Worm (Caenorhabditis elegans) whole organism, midembryonic: ENCODE measurements around the gene M02D8.5.

ENCODE experiments used
- T22C8.4 ChIP-seq: fragments of 200-800 bp; sonication (Bioruptor generic); IDR thresholded peaks from 2 replicates; pipeline ENCODE4 v1.3.6; 2022; ENCODE audit warnings: missing genetic modification characterization, missing compliant biosample characterization
- flt-1 ChIP-seq: fragments of 200-800 bp; sonication (Bioruptor generic); IDR thresholded peaks from 2 replicates; pipeline ENCODE4 v1.3.6; 2022; ENCODE audit warnings: missing genetic modification characterization, missing compliant biosample characterization
- klf-2 ChIP-seq: fragments of 200-800 bp; sonication (Bioruptor generic); conservative IDR thresholded peaks from 2 replicates; pipeline ENCODE4 v1.3.6; 2022; ENCODE audit warnings: missing genetic modification reagents, missing genetic modification characterization, missing compliant biosample characterization
- med-1 ChIP-seq: sonication (generic microtip); optimal IDR thresholded peaks from 2 replicates; lab custom pipeline; 2017; ENCODE audit warnings: missing genetic modification characterization, mild to moderate bottlenecking, missing compliant biosample characterization, antibody characterized with exemption, missing genetic modification reagents; ENCODE audit not compliant: insufficient read depth
- ref-1 ChIP-seq: fragments of 200-800 bp; sonication (Bioruptor generic); conservative IDR thresholded peaks from 2 replicates; pipeline ENCODE4 v1.3.6; 2022; ENCODE audit warnings: missing genetic modification reagents, missing genetic modification characterization, missing compliant biosample characterization
- tab-1 ChIP-seq: fragments of 200-800 bp; sonication (Bioruptor generic); IDR thresholded peaks from 2 replicates; pipeline ENCODE4 v1.3.6; 2022; ENCODE audit warnings: missing genetic modification characterization, missing compliant biosample characterization
- ztf-23 ChIP-seq: fragments of 200-800 bp; sonication (Bioruptor generic); IDR thresholded peaks from 2 replicates; pipeline ENCODE4 v1.3.6; 2022; ENCODE audit warnings: missing genetic modification reagents, missing genetic modification characterization, missing compliant biosample characterization
- ztf-29 ChIP-seq: fragments of 200-800 bp; sonication (Bioruptor generic); IDR thresholded peaks from 2 replicates; pipeline ENCODE4 v1.3.6; 2022; ENCODE audit warnings: missing genetic modification reagents, missing genetic modification characterization, missing compliant biosample characterization

DNA sequence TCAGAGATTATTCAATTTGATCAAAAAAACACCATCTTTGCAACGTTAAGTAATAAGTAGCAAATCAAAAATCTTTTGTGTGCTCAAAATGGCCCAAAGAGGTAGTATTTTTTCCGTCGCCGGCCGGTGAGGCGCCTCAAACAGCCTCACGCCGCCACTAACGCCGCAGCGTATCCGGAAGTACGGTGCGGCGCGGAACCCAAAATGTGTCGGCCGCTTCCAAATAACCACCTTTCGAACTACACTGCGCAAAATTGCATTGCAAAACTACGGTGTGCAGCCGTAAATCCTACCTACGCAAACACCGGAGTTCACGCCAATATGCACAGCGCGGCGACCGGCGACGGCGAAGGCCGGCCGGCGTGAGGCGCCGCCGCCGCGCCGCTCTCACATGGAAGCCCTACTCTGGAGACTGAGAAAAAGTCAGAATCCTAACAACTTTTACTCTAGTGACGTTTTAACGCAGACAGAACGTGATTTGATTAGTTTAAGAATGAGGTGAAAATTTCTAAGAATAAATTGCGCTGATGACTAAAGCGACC lies 19.7 kb downstream of the M02D8.5 start:
- no peak for TF ChIP-seq ztf-29 (GFP tag; lab: Robert Waterston, UW)
- no peak for TF ChIP-seq flt-1 (GFP tag; lab: Robert Waterston, UW)
- TF ChIP-seq ztf-23 (GFP tag; lab: Robert Waterston, UW) = no peak
- no peak for TF ChIP-seq med-1 (GFP tag; lab: Kevin White, UChicago)
- no peak for TF ChIP-seq T22C8.4 (GFP tag; lab: Robert Waterston, UW)
- no peak for TF ChIP-seq tab-1
- TF ChIP-seq ref-1 = no peak
- TF ChIP-seq klf-2 (GFP tag; lab: Robert Waterston, UW) = no peak
